Fruit fly (Drosophila melanogaster) whole organism, prepupa: ENCODE results near the gene Unr.

Source experiments
- CG11902 ChIP-seq: fragments of 200-800 bp; sonication (Bioruptor generic); optimal IDR thresholded peaks from 3 replicates; lab custom pipeline; 2016; ENCODE audit warnings: missing biosample characterization, missing genetic modification characterization
- CG15336 ChIP-seq: fragments of 200-800 bp; sonication (Bioruptor generic); IDR thresholded peaks from 2 replicates; pipeline ENCODE4 v1.3.6; 2022; ENCODE audit warnings: missing biosample characterization, missing genetic modification characterization
- CG1621 ChIP-seq: fragments of 200-800 bp; sonication (Bioruptor generic); optimal IDR thresholded peaks from 3 replicates; lab custom pipeline; 2018; ENCODE audit warnings: missing biosample characterization, mild to moderate bottlenecking, missing genetic modification characterization
- CG16779 ChIP-seq: fragments of 200-800 bp; sonication (Bioruptor generic); optimal IDR thresholded peaks from 3 replicates; lab custom pipeline; 2017; ENCODE audit warnings: missing biosample characterization, mild to moderate bottlenecking, missing genetic modification characterization
- CG3032 ChIP-seq: fragments of 200-800 bp; optimal IDR thresholded peaks from 2 replicates; lab custom pipeline; 2019; ENCODE audit warnings: missing biosample characterization, mild to moderate bottlenecking, missing genetic modification characterization, moderate library complexity
- CG32006 ChIP-seq: fragments of 200-800 bp; sonication (Bioruptor generic); optimal IDR thresholded peaks from 3 replicates; lab custom pipeline; 2017; ENCODE audit warnings: missing biosample characterization, mild to moderate bottlenecking, missing genetic modification characterization
- CG34406 ChIP-seq: fragments of 200-800 bp; sonication (Bioruptor generic); optimal IDR thresholded peaks from 3 replicates; lab custom pipeline; 2016; ENCODE audit warnings: missing biosample characterization, missing genetic modification characterization
- CG3919 ChIP-seq: fragments of 200-800 bp; sonication (Bioruptor generic); optimal IDR thresholded peaks from 3 replicates; lab custom pipeline; 2016; ENCODE audit warnings: missing biosample characterization, missing genetic modification characterization
- CG6276 ChIP-seq: fragments of 200-800 bp; sonication (Bioruptor generic); optimal IDR thresholded peaks from 2 replicates; lab custom pipeline; 2017; ENCODE audit warnings: missing biosample characterization, mild to moderate bottlenecking, missing genetic modification characterization
- CG6792 ChIP-seq: fragments of 200-800 bp; sonication (Bioruptor generic); optimal IDR thresholded peaks from 3 replicates; lab custom pipeline; 2016; ENCODE audit warnings: missing biosample characterization, missing genetic modification characterization
- CG6854 ChIP-seq: fragments of 200-800 bp; sonication (Bioruptor generic); optimal IDR thresholded peaks from 2 replicates; lab custom pipeline; 2017; ENCODE audit warnings: missing biosample characterization, mild to moderate bottlenecking, missing genetic modification characterization
- CG7368 ChIP-seq: fragments of 200-800 bp; sonication (Bioruptor generic); optimal IDR thresholded peaks from 3 replicates; lab custom pipeline; 2016; ENCODE audit warnings: missing biosample characterization, missing genetic modification characterization
- CG8119 ChIP-seq: fragments of 200-800 bp; sonication (Bioruptor generic); IDR thresholded peaks from 3 replicates; pipeline ENCODE4 v1.3.6; 2022; ENCODE audit warnings: missing biosample characterization, missing genetic modification characterization
- CG9139 ChIP-seq: fragments of 200-800 bp; sonication (Bioruptor generic); optimal IDR thresholded peaks from 3 replicates; lab custom pipeline; 2017; ENCODE audit warnings: missing biosample characterization, mild to moderate bottlenecking, missing genetic modification characterization
- Eip93F ChIP-seq: fragments of 200-800 bp; sonication (Bioruptor generic); optimal IDR thresholded peaks from 2 replicates; lab custom pipeline; 2016; ENCODE audit warnings: missing biosample characterization, mild to moderate bottlenecking, missing genetic modification characterization
- Ets96B ChIP-seq: fragments of 200-800 bp; optimal IDR thresholded peaks from 2 replicates; lab custom pipeline; 2019; ENCODE audit warnings: missing biosample characterization, mild to moderate bottlenecking, missing genetic modification characterization, moderate library complexity
- Gug ChIP-seq: fragments of 200-800 bp; sonication (Bioruptor generic); IDR thresholded peaks from 2 replicates; pipeline ENCODE4 v1.3.6; 2022; ENCODE audit warnings: missing biosample characterization, missing genetic modification characterization
- Hr38 ChIP-seq: sonication (Bioruptor generic); optimal IDR thresholded peaks from 2 replicates; lab custom pipeline; 2016; ENCODE audit warnings: missing biosample characterization, missing genetic modification characterization
- Hr39 ChIP-seq: fragments of 200-800 bp; sonication (Bioruptor generic); optimal IDR thresholded peaks from 2 replicates; lab custom pipeline; 2016; ENCODE audit warnings: missing biosample characterization, missing genetic modification characterization
- Met ChIP-seq: fragments of 200-800 bp; sonication (Bioruptor generic); optimal IDR thresholded peaks from 3 replicates; lab custom pipeline; 2016; ENCODE audit warnings: missing biosample characterization, missing genetic modification characterization
- Smox ChIP-seq: fragments of 200-800 bp; sonication (Bioruptor generic); optimal IDR thresholded peaks from 3 replicates; lab custom pipeline; 2016; ENCODE audit warnings: missing biosample characterization, missing genetic modification characterization
- Sox14 ChIP-seq: fragments of 200-800 bp; sonication (Bioruptor generic); optimal IDR thresholded peaks from 3 replicates; lab custom pipeline; 2016; ENCODE audit warnings: missing biosample characterization, missing genetic modification characterization
- achi ChIP-seq: fragments of 200-800 bp; sonication (Bioruptor generic); optimal IDR thresholded peaks from 3 replicates; lab custom pipeline; 2016; ENCODE audit warnings: missing biosample characterization, missing genetic modification characterization
- acj6 ChIP-seq: fragments of 200-800 bp; sonication (Bioruptor generic); optimal IDR thresholded peaks from 3 replicates; lab custom pipeline; 2016; ENCODE audit warnings: missing biosample characterization, missing genetic modification characterization
- dsx ChIP-seq: fragments of 200-800 bp; optimal IDR thresholded peaks from 3 replicates; lab custom pipeline; 2019; ENCODE audit warnings: missing biosample characterization, mild to moderate bottlenecking, missing genetic modification characterization, moderate library complexity; ENCODE audit not compliant: poor library complexity, severe bottlenecking
- eg ChIP-seq: fragments of 200-800 bp; sonication (Bioruptor generic); IDR thresholded peaks from 3 replicates; pipeline ENCODE4 v1.3.6; 2022; ENCODE audit warnings: missing biosample characterization, missing genetic modification characterization
- esn ChIP-seq: fragments of 200-800 bp; sonication (Bioruptor generic); optimal IDR thresholded peaks from 2 replicates; lab custom pipeline; 2016; ENCODE audit warnings: missing biosample characterization, mild to moderate bottlenecking, missing genetic modification characterization, moderate library complexity
- fd59A ChIP-seq: fragments of 200-800 bp; sonication (Bioruptor generic); optimal IDR thresholded peaks from 2 replicates; lab custom pipeline; 2017; ENCODE audit warnings: missing biosample characterization, mild to moderate bottlenecking, missing genetic modification characterization, missing genetic modification reagents
- fd85E ChIP-seq: fragments of 200-800 bp; sonication (Bioruptor generic); optimal IDR thresholded peaks from 3 replicates; lab custom pipeline; 2016; ENCODE audit warnings: missing biosample characterization, missing genetic modification characterization
- fkh ChIP-seq: fragments of 200-800 bp; sonication (Bioruptor generic); optimal IDR thresholded peaks from 3 replicates; lab custom pipeline; 2017; ENCODE audit warnings: missing biosample characterization, mild to moderate bottlenecking, missing genetic modification characterization, moderate library complexity
- lz ChIP-seq: fragments of 200-800 bp; sonication (Bioruptor generic); optimal IDR thresholded peaks from 3 replicates; lab custom pipeline; 2016; ENCODE audit warnings: missing biosample characterization, missing genetic modification characterization
- net ChIP-seq: fragments of 200-800 bp; sonication (Bioruptor generic); optimal IDR thresholded peaks from 3 replicates; lab custom pipeline; 2016; ENCODE audit warnings: missing biosample characterization, missing genetic modification characterization
- salr ChIP-seq, 2 experiments: fragments of 200-800 bp; sonication (Bioruptor generic); optimal IDR thresholded peaks; 3 replicates each; lab custom pipeline; 2016 to 2018; ENCODE audit warnings: missing biosample characterization in 2 of 2, missing genetic modification characterization in 2 of 2, mild to moderate bottlenecking in 1 of 2
- svp ChIP-seq: fragments of 200-800 bp; sonication (Bioruptor generic); peaks from one replicate; lab custom pipeline; 2016; ENCODE audit warnings: missing biosample characterization, missing genetic modification characterization

The Unr gene

dm6 chr3L:8418984-8419383 is 23.2 kb downstream of the Unr start (continued):
- no peak for TF ChIP-seq Eip93F (GFP tag; lab: Kevin White, UChicago)
- peak; percentile 89 for TF ChIP-seq CG6276 (GFP tag; lab: Kevin White, UChicago)
- no peak for TF ChIP-seq fkh
- peak; percentile 63 for TF ChIP-seq CG3032 (tag; lab: Kevin White, UChicago)
- no peak for TF ChIP-seq CG6854 (GFP tag; lab: Kevin White, UChicago)
- TF ChIP-seq CG7368 (GFP tag; lab: Kevin White, UChicago): no peak
- peak; percentile 36 for TF ChIP-seq CG9139
- TF ChIP-seq achi (GFP tag; lab: Kevin White, UChicago): peak; percentile 82
- peak; percentile 55 for TF ChIP-seq fd59A (GFP tag; lab: Kevin White, UChicago)
- peak; percentile 64 for TF ChIP-seq lz
- peak; percentile 68 for TF ChIP-seq Ets96B (tag; lab: Kevin White, UChicago)
- TF ChIP-seq CG16779 (tag; lab: Kevin White, UChicago): peak; percentile 60
- TF ChIP-seq CG34406 (GFP tag; lab: Kevin White, UChicago): peak; percentile 49
- TF ChIP-seq CG32006: peak; percentile 92
- peak; percentile 82 for TF ChIP-seq Sox14 (GFP tag; lab: Kevin White, UChicago)
- TF ChIP-seq CG8119 (GFP tag; lab: Robert Waterston, UW): peak; percentile 93
- TF ChIP-seq Smox (GFP tag; lab: Kevin White, UChicago): no peak
- TF ChIP-seq Hr39 (GFP tag; lab: Kevin White, UChicago): peak; percentile 40
- peak; percentile 82 for TF ChIP-seq CG3919 (GFP tag; lab: Kevin White, UChicago)
- TF ChIP-seq esn (GFP tag; lab: Kevin White, UChicago): peak; percentile 51
- peak; percentile 95 for TF ChIP-seq eg
- TF ChIP-seq, all 60 proteins: peak for 46

- TF ChIP-seq eg (no peak), CG6792 (GFP tag; lab: Kevin White, UChicago) (no peak), Hr38 (GFP tag; lab: Kevin White, UChicago) (no peak), acj6 (GFP tag; lab: Kevin White, UChicago) (no peak), CG11902 (GFP tag; lab: Kevin White, UChicago) (no peak), CG16779 (tag; lab: Kevin White, UChicago) (no peak), Met (GFP tag; lab: Kevin White, UChicago) (no peak), fkh (no peak), svp (GFP tag; lab: Kevin White, UChicago) (no peak), Hr39 (GFP tag; lab: Kevin White, UChicago) (no peak), CG9139 (no peak), CG1621 (no peak), dsx (GFP tag; lab: Kevin White, UChicago) (no peak), fd85E (GFP tag; lab: Kevin White, UChicago) (no peak), CG7368 (GFP tag; lab: Kevin White, UChicago) (no peak), CG6276 (GFP tag; lab: Kevin White, UChicago) (no peak), Gug (no peak), salr (GFP tag; optimal IDR thresholded peaks at IDR 0.05; lab: Kevin White, UChicago) (no peak)
These were observed 29.5 kb downstream of the Unr start, which contains the start of the genes Oseg1 and mtrm for dm6 chr3L:8412725-8413124. Gene Oseg1, minus strand, starts transcription at chr3L:8412825. Gene mtrm, plus strand, starts transcription at chr3L:8413012.

dm6 chr3L:8411439-8411897 is 30.7 kb downstream of the Unr start, which contains the start of gene Exo70:
Gene Exo70, plus strand, starts transcription at chr3L:8411851.
- TF ChIP-seq eg (0 out of 3 replicates have a peak, but pooled peaks have one; percentile 8), CG32006 (peak; percentile 77), CG3032 (tag; lab: Kevin White, UChicago) (peak; percentile 29), net (GFP tag; lab: Kevin White, UChicago) (no peak), fkh (peak; percentile 74)

- TF ChIP-seq CG1621 (peak; percentile 54), CG15336 (GFP tag; lab: Robert Waterston, UW) (no peak)
- TF ChIP-seq, all 60 proteins: peak for 1
These were observed 37.1 kb downstream of the Unr start, which contains the start of the genes Tpt, mkg-p and CG13667 for dm6 chr3L:8405123-8405522. Gene Tpt, minus strand, starts transcription at chr3L:8405277. Gene mkg-p, minus strand, starts transcription at chr3L:8405277. Gene CG13667, plus strand, starts transcription at chr3L:8405454.
